Fruit fly (Drosophila melanogaster) whole organism, pupa: ENCODE measurements around the gene CG4161.

Experiments
- CG12605 ChIP-seq: fragments of 200-800 bp; sonication (Bioruptor generic); IDR thresholded peaks from 2 replicates; pipeline ENCODE4 v1.3.6; 2022; ENCODE audit warnings: missing biosample characterization, missing genetic modification characterization
- CG13204 ChIP-seq: fragments of 200-800 bp; sonication (Bioruptor generic); optimal IDR thresholded peaks from 2 replicates; lab custom pipeline; 2018; ENCODE audit warnings: missing biosample characterization, mild to moderate bottlenecking, missing genetic modification characterization, moderate library complexity
- CG17806 ChIP-seq: fragments of 200-800 bp; sonication (Bioruptor generic); optimal IDR thresholded peaks from 2 replicates; lab custom pipeline; 2018; ENCODE audit warnings: missing biosample characterization, mild to moderate bottlenecking, missing genetic modification characterization, moderate library complexity
- CG34367 ChIP-seq: fragments of 200-800 bp; sonication (Bioruptor generic); optimal IDR thresholded peaks from 2 replicates; lab custom pipeline; 2018; ENCODE audit warnings: missing biosample characterization, mild to moderate bottlenecking, missing genetic modification characterization
- CG4496 ChIP-seq: fragments of 200-800 bp; sonication (Bioruptor generic); IDR thresholded peaks from 3 replicates; pipeline ENCODE4 v1.3.6; 2022; ENCODE audit warnings: missing biosample characterization, missing genetic modification characterization
- CG9948 ChIP-seq: fragments of 200-800 bp; sonication (Bioruptor generic); optimal IDR thresholded peaks from 2 replicates; lab custom pipeline; 2018; ENCODE audit warnings: missing biosample characterization, mild to moderate bottlenecking, missing genetic modification characterization, moderate library complexity
- D1 ChIP-seq: fragments of 200-800 bp; sonication (Bioruptor generic); optimal IDR thresholded peaks from 2 replicates; lab custom pipeline; 2018; ENCODE audit warnings: missing biosample characterization, mild to moderate bottlenecking, missing genetic modification characterization, moderate library complexity
- EcR ChIP-seq: fragments of 200-800 bp; sonication (Bioruptor generic); optimal IDR thresholded peaks from 3 replicates; lab custom pipeline; 2019; ENCODE audit warnings: missing biosample characterization, missing genetic modification characterization, mild to moderate bottlenecking, moderate library complexity, missing genetic modification reagents
- Pif1A ChIP-seq: fragments of 200-800 bp; sonication (Bioruptor generic); optimal IDR thresholded peaks from 3 replicates; lab custom pipeline; 2016; ENCODE audit warnings: missing biosample characterization, missing genetic modification characterization
- Snoo ChIP-seq: fragments of 200-800 bp; sonication (Bioruptor generic); optimal IDR thresholded peaks from 3 replicates; lab custom pipeline; 2017; ENCODE audit warnings: missing biosample characterization, mild to moderate bottlenecking, missing genetic modification characterization, inconsistent platforms
- gl ChIP-seq: fragments of 200-800 bp; sonication (Bioruptor generic); optimal IDR thresholded peaks from 2 replicates; lab custom pipeline; 2018; ENCODE audit warnings: missing biosample characterization, mild to moderate bottlenecking, missing genetic modification characterization

dm6 chr2L:15407021-15407420 lies 26.1 kb upstream of the CG4161 start:
- TF ChIP-seq CG4496 (GFP tag; lab: Robert Waterston, UW) (no peak), CG13204 (GFP tag; lab: Kevin White, UChicago) (no peak), CG34367 (no peak), CG9948 (no peak), CG17806 (tag; lab: Kevin White, UChicago) (no peak), Pif1A (GFP tag; lab: Kevin White, UChicago) (no peak), EcR (GFP tag; lab: Kevin White, UChicago) (no peak), Snoo (tag; lab: Kevin White, UChicago) (no peak), CG12605 (no peak), D1 (tag; lab: Kevin White, UChicago) (no peak), gl (tag; lab: Kevin White, UChicago) (no peak)
